Worm (Caenorhabditis elegans) whole organism, late embryonic: ENCODE data around the gene nmad-1.

Source experiments
- ama-1 ChIP-seq: fragments of 150-350 bp; optimal IDR thresholded peaks from 2 replicates; lab custom pipeline; 2014
- ceh-18 ChIP-seq: sonication (generic microtip); optimal IDR thresholded peaks from 2 replicates; lab custom pipeline; 2016; ENCODE audit warnings: missing genetic modification characterization, missing compliant biosample characterization
- ceh-22 ChIP-seq: sonication (generic microtip); optimal IDR thresholded peaks from 2 replicates; lab custom pipeline; 2017; ENCODE audit warnings: missing biosample characterization, missing genetic modification characterization
- ceh-6 ChIP-seq: fragments of 200-800 bp; sonication (Bioruptor generic); optimal IDR thresholded peaks from 2 replicates; lab custom pipeline; 2018; ENCODE audit warnings: mild to moderate bottlenecking, missing genetic modification characterization, missing compliant biosample characterization
- fkh-10 ChIP-seq: fragments of 150-350 bp; optimal IDR thresholded peaks from 2 replicates; lab custom pipeline; 2014; ENCODE audit warnings: missing biosample characterization, missing genetic modification reagents, missing genetic modification characterization
- gmeb-2 ChIP-seq: sonication (generic microtip); optimal IDR thresholded peaks from 2 replicates; lab custom pipeline; 2016; ENCODE audit warnings: missing genetic modification characterization, inconsistent platforms, missing compliant biosample characterization
- hlh-13 ChIP-seq: fragments of 200-800 bp; sonication (Bioruptor generic); optimal IDR thresholded peaks from 2 replicates; lab custom pipeline; 2018; ENCODE audit warnings: mild to moderate bottlenecking, missing genetic modification characterization, missing compliant biosample characterization
- lin-11 ChIP-seq: fragments of 200-800 bp; sonication (Bioruptor generic); optimal IDR thresholded peaks from 2 replicates; lab custom pipeline; 2018; ENCODE audit warnings: mild to moderate bottlenecking, missing genetic modification characterization, missing compliant biosample characterization
- nhr-11 ChIP-seq: fragments of 150-350 bp; optimal IDR thresholded peaks from 2 replicates; lab custom pipeline; 2014; ENCODE audit warnings: missing biosample characterization, missing genetic modification characterization
- ref-2 ChIP-seq: sonication (generic microtip); optimal IDR thresholded peaks from 2 replicates; lab custom pipeline; 2016; ENCODE audit warnings: missing genetic modification characterization, missing compliant biosample characterization
- rnt-1 ChIP-seq: sonication (generic microtip); optimal IDR thresholded peaks from 2 replicates; lab custom pipeline; 2016; ENCODE audit warnings: missing genetic modification characterization, missing compliant biosample characterization

DNA sequence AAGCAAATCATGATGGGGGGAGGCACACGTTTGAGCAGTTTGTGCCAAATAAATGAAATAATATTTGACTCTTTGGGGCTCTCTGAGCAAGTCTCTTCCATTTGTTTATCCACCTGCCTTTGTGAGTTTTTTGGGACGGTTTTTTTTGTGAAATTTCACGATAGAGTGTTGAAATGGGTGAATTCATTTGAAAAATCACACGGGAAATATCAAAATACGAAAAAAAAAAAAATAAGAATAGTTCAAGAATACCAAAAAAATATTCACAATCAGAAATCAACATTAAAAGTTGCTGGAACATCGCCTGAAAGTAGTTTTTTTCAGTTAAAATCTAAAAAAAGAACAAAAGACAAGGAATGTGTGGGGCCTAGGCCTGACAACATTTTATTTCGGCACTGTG, 42.2 kb downstream of the nmad-1 start, which contains the start of gene pqn-25:
- TF ChIP-seq ceh-22 (tag; lab: Kevin White, UChicago) (no peak), hlh-13 (no peak), lin-11 (tag; lab: Kevin White, UChicago) (no peak), ref-2 (tag; lab: Kevin White, UChicago) (no peak), gmeb-2 (tag; lab: Kevin White, UChicago) (no peak), ceh-6 (GFP tag; lab: Kevin White, UChicago) (no peak), ceh-18 (no peak), ama-1 (no peak), rnt-1 (tag; lab: Kevin White, UChicago) (no peak), fkh-10 (GFP tag; lab: Kevin White, UChicago) (no peak), nhr-11 (tag; lab: Kevin White, UChicago) (no peak)
